Worm (Caenorhabditis elegans) whole organism, L1 larva: Measurements from ENCODE around the gene B0416.4.

Experiments
- dpl-1 ChIP-seq, 3 experiments: fragments of 150-350 bp in 2 of 3; sonication (generic microtip) in 1 of 3; optimal IDR thresholded peaks; 2 replicates each; lab custom pipeline; 2014 to 2017; ENCODE audit warnings: missing biosample characterization in 3 of 3, missing genetic modification characterization in 3 of 3, missing genetic modification reagents in 3 of 3
- efl-1 ChIP-seq, 4 experiments: fragments of 150-350 bp; optimal IDR thresholded peaks in 3 of 4; peaks in 1 of 4; 1 replicate in 1 of 4; 2 replicates in 3 of 4; lab custom pipeline; 2014; ENCODE audit warnings: missing biosample characterization in 2 of 4, missing genetic modification characterization in 2 of 4, missing genetic modification reagents in 2 of 4
- egl-13 ChIP-seq: sonication (generic microtip); optimal IDR thresholded peaks from 2 replicates; lab custom pipeline; 2016; ENCODE audit warnings: missing genotype, missing genetic modification reagents, missing genetic modification characterization, missing compliant biosample characterization
- nhr-11 ChIP-seq: fragments of 150-350 bp; optimal IDR thresholded peaks from 2 replicates; lab custom pipeline; 2014; ENCODE audit warnings: missing biosample characterization, missing genetic modification characterization

- TF ChIP-seq nhr-11 (tag; lab: Kevin White, UChicago): no peak
- no peak for TF ChIP-seq egl-13 (tag; lab: Kevin White, UChicago)
- TF ChIP-seq dpl-1 (GFP tag; optimal IDR thresholded peaks at IDR 0.05; lab: Kevin White, UChicago): no peak
- TF ChIP-seq efl-1 (optimal IDR thresholded peaks at IDR 0.05; lab: Kevin White, UChicago): no peak
- no peak for TF ChIP-seq efl-1 (GFP tag; optimal IDR thresholded peaks at IDR 0.05 in 1 of 2; lab: Kevin White, UChicago)
These were observed 17.0 kb upstream of the B0416.4 start for ce11 chrX:9261626-9262189.
